Fruit fly (Drosophila melanogaster) S2 (cell line): ENCODE results near the gene nac.

Source experiments
- CG8478 ChIP-seq: fragments of >200 bp; optimal IDR thresholded peaks from 2 replicates; lab custom pipeline; 2018
- CTCF ChIP-seq, 2 experiments: fragments of >200 bp; optimal IDR thresholded peaks; 2 replicates each; lab custom pipeline; 2018

nac gene

DNA sequence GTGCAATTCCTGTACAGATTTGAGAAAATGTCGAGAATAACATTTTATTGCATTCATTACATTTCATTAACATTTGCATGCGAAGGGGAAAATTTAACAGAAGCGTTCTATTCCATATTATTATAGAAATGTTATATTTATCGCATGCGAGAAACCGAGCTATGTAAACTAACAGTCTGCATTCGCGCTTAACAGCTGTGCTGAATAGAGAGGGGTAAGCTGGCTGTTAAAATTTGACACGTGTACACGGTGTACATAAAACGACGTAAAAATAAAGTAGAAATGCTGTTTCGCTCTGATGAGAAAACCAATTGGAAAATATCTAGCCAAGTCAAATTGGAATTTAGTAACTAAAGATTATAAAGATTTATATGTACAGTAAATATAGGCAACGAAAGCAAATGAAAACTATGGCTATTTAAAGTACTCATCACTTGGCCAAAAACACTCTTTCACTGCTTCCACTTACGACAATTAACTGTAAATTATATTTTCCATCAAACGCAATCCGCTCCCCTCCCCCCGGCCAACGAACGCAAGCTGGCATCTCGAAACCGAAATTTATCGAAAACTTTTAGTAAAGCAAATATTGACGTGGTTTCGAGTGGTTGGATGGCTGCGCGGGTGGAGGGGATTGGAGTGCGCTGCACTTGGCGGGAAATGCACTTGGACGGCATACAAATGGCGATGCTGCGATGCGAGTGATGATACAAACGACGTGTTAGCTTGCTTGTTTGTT is 2.5 kb upstream of the nac start:
- TF ChIP-seq CTCF (optimal IDR thresholded peaks at IDR 0.05; lab: Kevin White, UChicago), result peak; percentile 20 to 50
- TF ChIP-seq CG8478 (lab: Kevin White, UChicago), result no peak

DNA sequence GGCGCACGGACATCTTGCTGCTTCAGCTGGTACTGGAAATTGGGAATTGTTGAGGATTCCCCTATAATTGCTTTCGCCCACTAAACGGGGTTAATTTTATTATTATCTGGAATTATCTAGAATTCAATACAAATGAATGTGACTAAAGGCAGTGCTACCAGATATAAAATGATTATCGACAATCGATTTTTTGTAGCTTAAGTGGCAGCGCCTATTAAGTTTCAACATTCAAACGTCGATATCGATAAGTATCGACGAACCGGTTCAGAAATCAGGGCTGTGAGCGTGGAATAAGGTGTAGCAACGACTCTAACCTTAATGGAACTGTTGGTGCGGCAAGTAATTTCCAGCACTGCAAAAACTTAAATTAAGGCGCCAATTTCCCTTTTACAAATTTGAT is 1.3 kb upstream of the nac start, which contains the start of gene Sgt1:
TSS of gene Sgt1 (minus strand) at position 165 of the 400 bp plus-strand sequence.
- TF ChIP-seq CG8478 (lab: Kevin White, UChicago) (no peak), CTCF (optimal IDR thresholded peaks at IDR 0.05; lab: Kevin White, UChicago) (peak; percentile 34 to 63)

DNA sequence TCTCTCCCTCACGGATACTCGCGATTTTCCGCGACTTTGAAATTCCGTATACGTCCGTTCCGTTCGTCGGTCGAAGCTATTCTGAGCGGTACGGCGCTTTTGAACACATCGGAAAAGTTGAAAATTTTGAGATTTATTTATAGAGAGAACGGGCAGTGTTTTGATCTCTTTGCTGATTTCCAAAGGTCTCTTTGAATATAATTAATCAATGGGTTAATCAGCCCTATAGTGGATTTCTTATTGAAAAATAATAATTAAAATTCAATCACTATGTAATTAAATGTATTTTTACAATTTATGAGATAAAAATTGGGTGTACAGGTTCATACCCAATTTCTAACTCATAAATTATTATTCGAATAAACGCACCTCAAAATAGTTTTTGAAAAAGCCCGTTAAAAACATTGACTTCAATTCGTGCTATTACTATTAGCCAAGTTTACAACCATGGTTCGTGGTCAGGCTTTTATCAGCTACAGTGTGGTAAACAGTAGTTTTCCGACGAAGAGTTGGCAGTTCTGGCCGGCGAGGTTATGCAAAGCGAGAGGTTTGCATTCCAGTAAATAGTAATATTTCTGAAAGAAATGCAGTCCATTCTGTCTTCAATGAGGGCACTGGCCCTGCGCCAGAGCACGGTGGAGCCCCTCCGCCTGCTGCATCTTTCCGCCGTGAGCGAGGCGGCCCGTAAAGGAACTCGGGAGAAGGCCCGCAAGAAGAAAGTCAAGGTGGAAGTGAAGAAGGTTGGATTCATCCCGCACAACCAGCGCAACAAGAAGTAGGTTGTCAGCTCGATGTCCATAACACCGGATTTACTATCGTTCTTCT is 2.7 kb downstream of the nac start, which contains the start of the genes CG9626 and mRpL1:
TSS of gene CG9626 (minus strand) at position 51 of the 825 bp plus-strand sequence.
TSS of gene mRpL1 (plus strand) at position 513 of the 825 bp plus-strand sequence.
- no peak for TF ChIP-seq CG8478 (lab: Kevin White, UChicago)
- peak; percentile 70 to 78 for TF ChIP-seq CTCF (optimal IDR thresholded peaks at IDR 0.05; lab: Kevin White, UChicago)

DNA sequence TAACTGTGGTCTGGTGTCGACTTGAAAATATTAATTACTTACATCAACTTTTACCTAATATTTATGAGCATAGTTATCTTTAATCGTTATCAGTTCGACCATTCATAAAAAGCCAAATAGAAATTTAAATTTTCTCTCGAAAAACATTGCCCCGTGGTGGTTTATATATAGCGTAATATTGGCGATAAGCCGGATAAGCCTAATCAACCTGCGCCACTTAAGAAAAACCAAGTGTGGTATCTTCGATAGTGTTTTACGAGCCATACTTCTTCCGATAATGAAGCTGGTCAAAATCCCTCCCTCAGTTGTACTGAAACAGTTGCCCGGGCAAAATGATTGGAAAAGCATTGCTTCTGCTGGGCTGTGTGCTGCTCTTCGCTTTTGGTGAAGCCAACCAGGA is 11.8 kb downstream of the nac start, which contains the start of gene CG31463:
TSS of gene CG31463 (plus strand) at position 302 of the 400 bp plus-strand sequence.
- TF ChIP-seq CTCF (optimal IDR thresholded peaks at IDR 0.05; lab: Kevin White, UChicago) (no peak), CG8478 (lab: Kevin White, UChicago) (no peak)

DNA sequence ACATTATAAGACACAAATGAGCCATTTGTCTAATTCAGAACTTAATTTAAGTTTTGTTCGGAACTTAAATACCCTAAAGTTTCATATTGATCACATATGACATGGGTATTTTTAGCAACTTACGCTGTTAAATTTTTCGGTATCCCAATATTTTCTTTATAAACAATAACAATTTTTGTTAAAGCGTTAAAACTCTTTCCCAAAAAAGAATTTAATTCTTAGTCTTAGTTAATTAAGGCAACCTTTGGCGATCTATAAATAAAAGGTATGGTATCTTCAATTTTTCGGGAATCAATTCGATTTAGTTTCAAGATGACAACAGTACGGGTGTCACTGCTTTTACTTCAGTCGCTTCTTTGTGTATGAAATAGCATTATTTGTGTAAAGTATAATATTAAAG is 12.9 kb downstream of the nac start, which contains the start of gene CG31464:
TSS of gene CG31464 (plus strand) at position 301 of the 400 bp plus-strand sequence.
- TF ChIP-seq CTCF (optimal IDR thresholded peaks at IDR 0.05; lab: Kevin White, UChicago), result no peak
- TF ChIP-seq CG8478 (lab: Kevin White, UChicago), result no peak

DNA sequence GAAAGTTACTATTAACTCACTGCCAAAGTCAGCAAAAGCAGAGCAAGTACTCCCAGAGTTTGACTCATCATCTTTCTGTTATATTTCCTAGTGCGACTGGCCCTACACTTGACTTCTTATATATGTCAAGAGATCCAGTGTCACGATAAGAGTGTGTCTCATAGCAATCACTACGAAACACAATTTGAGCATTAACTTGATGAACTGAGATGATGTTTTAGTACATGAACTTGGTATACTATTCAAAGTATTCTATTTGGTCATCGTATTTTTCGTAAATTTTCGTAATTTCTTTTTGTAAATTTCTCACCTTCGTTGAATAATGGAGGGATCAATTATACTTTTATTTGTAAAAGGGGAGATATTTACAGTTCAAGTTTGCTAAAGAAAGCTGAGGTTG is 13.3 kb downstream of the nac start, which contains the start of gene CG11672:
TSS of gene CG11672 (minus strand) at position 101 of the 400 bp plus-strand sequence.
- TF ChIP-seq CG8478 (lab: Kevin White, UChicago) (no peak), CTCF (optimal IDR thresholded peaks at IDR 0.05; lab: Kevin White, UChicago) (no peak)

DNA sequence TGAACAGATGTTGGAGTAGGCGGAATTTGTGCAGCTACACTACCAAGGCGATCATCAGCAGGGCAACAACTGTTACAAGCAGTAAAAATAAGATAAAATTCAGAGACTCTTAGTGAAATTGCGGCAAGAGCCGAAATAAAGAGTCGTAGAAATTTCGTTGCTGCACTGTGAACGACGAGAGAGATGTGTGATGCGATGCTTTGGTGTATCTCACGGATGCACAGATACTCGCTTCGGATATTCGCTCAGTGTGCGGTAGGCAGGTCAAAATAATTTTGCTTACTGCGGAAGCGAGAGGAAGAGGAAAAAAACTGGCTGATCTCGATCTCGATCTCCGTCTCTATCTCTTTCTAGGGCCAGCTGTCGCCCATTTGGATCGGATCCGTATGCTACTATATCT is 15.0 kb downstream of the nac start:
- TF ChIP-seq CG8478 (lab: Kevin White, UChicago) (no peak), CTCF (optimal IDR thresholded peaks at IDR 0.05; lab: Kevin White, UChicago) (no peak)

DNA sequence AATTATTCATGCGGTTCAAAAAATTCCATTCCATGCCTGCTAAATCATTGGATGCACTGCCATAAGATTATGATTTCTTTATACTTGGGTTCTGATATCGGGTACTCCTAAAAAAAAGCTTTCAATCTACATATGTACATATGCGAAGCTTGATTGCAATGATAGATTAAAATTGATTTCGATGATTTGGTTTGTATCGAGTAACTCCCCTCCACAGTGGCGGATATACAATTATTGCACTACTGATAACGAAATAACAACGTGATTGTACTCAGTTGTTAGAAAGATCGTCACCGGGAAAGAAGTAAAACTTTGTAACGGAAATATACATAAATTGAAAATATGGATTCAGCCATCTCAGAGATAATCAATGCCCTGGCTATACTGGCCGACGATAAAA is 16.1 kb downstream of the nac start, which contains the start of gene Nazo:
TSS of gene Nazo (plus strand) at position 180 of the 400 bp plus-strand sequence.
- TF ChIP-seq CG8478 (lab: Kevin White, UChicago) (no peak), CTCF (optimal IDR thresholded peaks at IDR 0.05; lab: Kevin White, UChicago) (no peak)

DNA sequence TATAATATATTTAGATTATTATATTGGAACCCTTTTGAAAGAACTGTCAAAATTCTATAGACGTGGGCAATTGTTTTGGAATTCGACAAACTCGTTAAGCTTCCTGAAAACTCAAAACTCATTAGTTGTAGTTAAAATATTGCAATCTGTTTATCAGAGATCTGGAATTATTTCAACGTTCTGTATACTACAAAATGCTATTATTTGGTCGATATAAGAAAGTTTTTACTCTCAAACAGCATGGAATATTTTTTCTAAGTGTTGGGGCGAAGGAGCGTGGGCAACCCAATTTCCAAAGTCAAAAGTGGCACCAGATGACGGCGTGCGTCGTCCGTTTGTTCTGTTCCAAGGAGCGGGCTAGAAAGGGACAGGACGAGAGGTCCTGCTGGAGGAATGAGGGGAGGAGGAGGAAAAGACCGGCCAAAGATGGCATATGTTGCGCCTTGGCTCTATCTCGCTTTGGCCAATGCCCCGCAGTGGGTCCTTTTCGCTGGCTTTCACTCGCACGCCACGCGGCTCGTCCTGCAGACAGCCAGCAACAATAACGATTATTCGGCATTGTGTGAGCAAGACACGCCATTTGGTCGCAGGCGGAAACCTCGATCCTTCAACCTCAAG is 18.0 kb downstream of the nac start:
- no peak for TF ChIP-seq CTCF (optimal IDR thresholded peaks at IDR 0.05; lab: Kevin White, UChicago)
- TF ChIP-seq CG8478 (lab: Kevin White, UChicago), result no peak

DNA sequence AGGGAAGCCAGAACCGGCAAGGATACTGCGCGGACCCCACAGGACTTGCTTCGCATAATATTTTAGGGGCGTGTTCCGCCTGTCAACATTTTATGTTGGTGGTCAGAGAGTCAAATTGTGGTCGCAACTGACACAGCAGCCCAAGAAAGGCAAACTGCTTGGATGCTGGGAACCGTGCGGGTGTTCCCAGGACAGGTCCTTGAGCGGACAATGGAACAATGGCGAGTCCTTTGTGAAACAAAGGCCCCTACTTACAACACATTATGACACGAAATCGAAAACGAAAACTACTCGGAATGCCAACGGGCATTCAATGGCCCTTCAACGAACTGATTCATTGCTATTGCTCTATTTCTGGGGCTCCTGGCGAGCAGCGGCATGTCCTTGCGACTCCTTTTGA is 19.6 kb downstream of the nac start:
- TF ChIP-seq CTCF (optimal IDR thresholded peaks at IDR 0.05; lab: Kevin White, UChicago), result no peak
- TF ChIP-seq CG8478 (lab: Kevin White, UChicago), result no peak

DNA sequence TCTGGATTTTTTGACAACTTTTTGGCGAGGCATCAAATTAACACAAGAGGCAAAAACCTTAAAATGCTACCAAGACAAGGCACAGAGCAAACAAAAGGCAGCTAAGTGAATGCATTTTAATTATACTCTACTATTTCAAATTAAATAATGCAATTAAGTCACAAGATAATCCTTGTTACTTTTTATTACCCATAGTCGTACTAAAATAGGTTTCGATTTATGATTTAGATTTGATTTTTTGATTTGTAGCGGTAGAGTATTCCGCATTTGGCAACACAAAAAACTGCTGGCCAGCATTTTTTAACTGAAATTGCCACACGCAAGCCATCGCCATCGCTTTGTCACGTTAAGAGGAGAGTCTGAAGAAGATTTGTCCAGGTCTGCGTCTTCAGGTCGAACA is 21.1 kb downstream of the nac start:
- no peak for TF ChIP-seq CTCF (optimal IDR thresholded peaks at IDR 0.05; lab: Kevin White, UChicago)
- TF ChIP-seq CG8478 (lab: Kevin White, UChicago), result no peak

DNA sequence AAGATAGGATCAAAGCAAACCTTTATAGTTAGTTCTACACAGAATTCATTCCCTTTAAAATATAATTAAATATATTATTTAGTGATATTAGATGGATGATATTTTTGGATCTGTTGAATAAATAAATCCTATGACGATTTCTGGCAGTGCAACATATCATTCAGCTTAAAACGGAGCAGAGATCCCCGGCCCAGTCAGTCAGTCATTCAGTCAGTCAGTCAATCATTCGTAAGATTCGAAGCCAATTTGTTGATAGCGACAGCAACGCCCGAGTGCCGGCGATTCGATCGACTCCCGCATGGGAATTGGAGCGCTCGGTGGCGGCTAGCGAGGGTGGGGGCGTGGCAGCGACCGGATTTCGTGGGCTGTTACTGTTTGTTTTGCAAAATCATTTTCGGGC is 23.9 kb downstream of the nac start:
- no peak for TF ChIP-seq CTCF (optimal IDR thresholded peaks at IDR 0.05; lab: Kevin White, UChicago)
- TF ChIP-seq CG8478 (lab: Kevin White, UChicago), result no peak

DNA sequence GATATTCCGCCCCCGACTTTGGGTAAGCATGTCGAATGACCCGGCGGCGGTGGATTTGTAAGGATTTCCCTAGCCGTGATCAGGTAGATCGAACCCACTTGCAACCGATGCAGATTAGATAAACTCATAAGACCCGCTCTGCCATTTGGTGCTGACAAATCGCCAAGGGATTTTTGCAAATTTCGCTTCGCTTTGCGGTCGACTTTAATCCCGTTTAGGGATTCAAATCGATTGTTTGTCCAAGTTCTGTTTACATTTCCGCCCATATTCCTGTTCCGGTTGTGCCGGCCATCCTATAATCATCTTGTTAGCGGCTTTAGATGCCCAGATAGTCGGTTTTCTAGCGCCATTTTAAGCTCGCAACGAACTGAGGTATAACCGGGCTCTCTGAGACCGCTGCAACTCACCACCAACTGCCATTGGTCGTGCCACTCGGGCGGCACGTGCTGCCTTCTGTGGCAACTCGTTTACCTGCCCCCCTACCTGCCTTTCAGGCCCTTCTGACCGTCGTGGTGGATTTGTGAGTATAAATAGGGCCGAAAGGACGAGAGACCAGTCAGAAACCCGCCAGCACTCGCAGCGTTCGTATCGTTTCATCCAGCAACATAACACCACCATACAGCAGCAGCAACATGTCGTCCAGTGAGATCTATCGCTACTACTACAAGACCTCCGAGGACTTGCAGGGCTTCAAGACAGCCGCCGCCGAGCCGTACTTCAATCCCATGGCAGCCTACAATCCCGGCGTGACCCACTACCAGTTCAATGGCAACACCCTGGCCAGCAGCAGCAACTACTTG is 26.1 kb downstream of the nac start, which contains the start of gene ato:
TSS of gene ato (plus strand) at position 559 of the 800 bp plus-strand sequence.
- TF ChIP-seq CG8478 (lab: Kevin White, UChicago) (no peak), CTCF (optimal IDR thresholded peaks at IDR 0.05; lab: Kevin White, UChicago) (no peak)
